Fruit fly (Drosophila melanogaster) whole organism, embryonic: ENCODE measurements around the gene salr.

Experiments
- BtbVII ChIP-seq: fragments of 200-800 bp; sonication (Bioruptor generic); optimal IDR thresholded peaks from 3 replicates; lab custom pipeline; 2017; ENCODE audit warnings: missing biosample characterization, mild to moderate bottlenecking, missing genetic modification characterization
- CG1024 ChIP-seq: fragments of 200-800 bp; sonication (Bioruptor generic); IDR thresholded peaks from 2 replicates; pipeline ENCODE4 v1.3.6; 2022; ENCODE audit warnings: missing biosample characterization, missing genetic modification characterization
- CG12391 ChIP-seq: fragments of 200-800 bp; sonication (Bioruptor generic); optimal IDR thresholded peaks from 3 replicates; lab custom pipeline; 2018; ENCODE audit warnings: missing biosample characterization, mild to moderate bottlenecking, missing genetic modification characterization, moderate library complexity
- CG12769 ChIP-seq: fragments of 200-800 bp; sonication (Bioruptor generic); optimal IDR thresholded peaks from 2 replicates; lab custom pipeline; 2019; ENCODE audit warnings: missing biosample characterization, mild to moderate bottlenecking, missing genetic modification characterization, moderate library complexity
- CG12942 ChIP-seq: fragments of 200-800 bp; sonication (Bioruptor generic); optimal IDR thresholded peaks from 3 replicates; lab custom pipeline; 2016; ENCODE audit warnings: missing biosample characterization, missing genetic modification characterization
- CG13287 ChIP-seq: fragments of 200-800 bp; sonication (Bioruptor generic); IDR thresholded peaks from 2 replicates; pipeline ENCODE4 v1.3.6; 2022; ENCODE audit warnings: missing biosample characterization, missing genetic modification characterization; ENCODE audit not compliant: partially characterized antibody
- CG15073 ChIP-seq: fragments of 200-800 bp; sonication (Bioruptor generic); optimal IDR thresholded peaks from 2 replicates; lab custom pipeline; 2016; ENCODE audit warnings: missing biosample characterization, missing genetic modification characterization
- CG1603 ChIP-seq: fragments of 200-800 bp; sonication (Bioruptor generic); optimal IDR thresholded peaks from 2 replicates; lab custom pipeline; 2019; ENCODE audit warnings: missing biosample characterization, mild to moderate bottlenecking, missing genetic modification characterization, moderate library complexity
- CG16863 ChIP-seq: fragments of 200-800 bp; sonication (Bioruptor generic); optimal IDR thresholded peaks from 3 replicates; lab custom pipeline; 2016; ENCODE audit warnings: missing biosample characterization, missing genetic modification characterization
- CG17186 ChIP-seq: fragments of 200-800 bp; sonication (Bioruptor generic); optimal IDR thresholded peaks from 3 replicates; lab custom pipeline; 2017; ENCODE audit warnings: missing biosample characterization, missing genetic modification reagents, missing genetic modification characterization
- CG1832 ChIP-seq: fragments of 200-800 bp; sonication (Bioruptor generic); optimal IDR thresholded peaks from 2 replicates; lab custom pipeline; 2017; ENCODE audit warnings: missing biosample characterization, mild to moderate bottlenecking, missing genetic modification characterization, inconsistent platforms
- CG18599 ChIP-seq: fragments of 200-800 bp; sonication (Bioruptor generic); optimal IDR thresholded peaks from 3 replicates; lab custom pipeline; 2017; ENCODE audit warnings: missing biosample characterization, missing genetic modification characterization, mild to moderate bottlenecking, moderate library complexity, missing genetic modification reagents
- CG2129 ChIP-seq: fragments of 200-800 bp; sonication (Bioruptor generic); IDR thresholded peaks from 2 replicates; pipeline ENCODE4 v1.3.6; 2022; ENCODE audit warnings: missing biosample characterization, missing genetic modification characterization; ENCODE audit not compliant: partially characterized antibody
- CG30020 ChIP-seq: fragments of 200-800 bp; optimal IDR thresholded peaks from 2 replicates; lab custom pipeline; 2019; ENCODE audit warnings: missing biosample characterization, mild to moderate bottlenecking, missing genetic modification characterization, moderate library complexity
- CG7372 ChIP-seq: fragments of 200-800 bp; sonication (Bioruptor generic); IDR thresholded peaks from 2 replicates; pipeline ENCODE4 v1.3.6; 2022; ENCODE audit warnings: missing biosample characterization, missing genetic modification characterization
- CG7745 ChIP-seq: fragments of 200-800 bp; sonication (Bioruptor generic); optimal IDR thresholded peaks from 2 replicates; lab custom pipeline; 2018; ENCODE audit warnings: missing biosample characterization, mild to moderate bottlenecking, missing genetic modification characterization, moderate library complexity
- CG8388 ChIP-seq: fragments of 200-800 bp; sonication (Bioruptor generic); optimal IDR thresholded peaks from 2 replicates; lab custom pipeline; 2019; ENCODE audit warnings: missing biosample characterization, mild to moderate bottlenecking, missing genetic modification characterization, moderate library complexity
- D19B ChIP-seq: fragments of 200-800 bp; sonication (Bioruptor generic); optimal IDR thresholded peaks from 2 replicates; lab custom pipeline; 2017; ENCODE audit warnings: missing biosample characterization, mild to moderate bottlenecking, missing genetic modification characterization
- Dek ChIP-seq: fragments of 200-800 bp; sonication (Bioruptor generic); optimal IDR thresholded peaks from 3 replicates; lab custom pipeline; 2019; ENCODE audit warnings: missing biosample characterization, mild to moderate bottlenecking, missing genetic modification characterization, moderate library complexity
- Dip3 ChIP-seq: fragments of 200-800 bp; sonication (Bioruptor generic); optimal IDR thresholded peaks from 3 replicates; lab custom pipeline; 2016; ENCODE audit warnings: missing biosample characterization, missing genetic modification characterization
- Eip74EF ChIP-seq, 2 experiments: fragments of 200-800 bp in 1 of 2; fragments of >200 bp in 1 of 2; sonication (Bioruptor generic) in 1 of 2; optimal IDR thresholded peaks; 2 replicates each; lab custom pipeline; 2017 to 2019; ENCODE audit warnings: missing biosample characterization in 2 of 2, missing genetic modification characterization in 2 of 2, mild to moderate bottlenecking in 1 of 2, moderate library complexity in 1 of 2
- Jarid2 ChIP-seq: fragments of 200-800 bp; sonication (Bioruptor generic); optimal IDR thresholded peaks from 3 replicates; lab custom pipeline; 2017; ENCODE audit warnings: mild to moderate bottlenecking, missing biosample characterization, missing genetic modification reagents, missing genetic modification characterization
- Mad ChIP-seq: fragments of 200-800 bp; sonication (Bioruptor generic); optimal IDR thresholded peaks from 2 replicates; lab custom pipeline; 2016; ENCODE audit warnings: missing biosample characterization, missing genetic modification characterization
- NC2α ChIP-seq: fragments of 200-800 bp; sonication (Bioruptor generic); optimal IDR thresholded peaks from 2 replicates; lab custom pipeline; 2016; ENCODE audit warnings: missing biosample characterization, missing genetic modification characterization
- NfI ChIP-seq: fragments of 200-800 bp; sonication (Bioruptor generic); optimal IDR thresholded peaks from 3 replicates; lab custom pipeline; 2018; ENCODE audit warnings: missing biosample characterization, mild to moderate bottlenecking, missing genetic modification characterization, moderate library complexity
- Six4 ChIP-seq: fragments of 200-800 bp; sonication (Bioruptor generic); optimal IDR thresholded peaks from 2 replicates; lab custom pipeline; 2016; ENCODE audit warnings: missing biosample characterization, missing genetic modification characterization
- Trl ChIP-seq, 3 experiments: fragments of >200 bp in 2 of 3; fragments of 200-800 bp in 1 of 3; sonication (Bioruptor generic) in 1 of 3; optimal IDR thresholded peaks; 2 replicates in 1 of 3; 3 replicates in 2 of 3; lab custom pipeline; 2016 to 2017; ENCODE audit warnings: missing biosample characterization in 1 of 3, missing genetic modification characterization in 1 of 3
- bowl ChIP-seq: fragments of 200-800 bp; sonication (Bioruptor generic); IDR thresholded peaks from 2 replicates; pipeline ENCODE4 v1.3.6; 2022; ENCODE audit warnings: missing biosample characterization, missing genetic modification characterization
- crol ChIP-seq: fragments of 200-800 bp; sonication (Bioruptor generic); IDR thresholded peaks from 2 replicates; pipeline ENCODE4 v1.3.6; 2022; ENCODE audit warnings: missing biosample characterization, missing genetic modification characterization
- crp ChIP-seq, 2 experiments: fragments of 200-800 bp; sonication (Bioruptor generic); optimal IDR thresholded peaks; 2 replicates in 1 of 2; 3 replicates in 1 of 2; lab custom pipeline; 2017; ENCODE audit warnings: missing biosample characterization in 2 of 2, missing genetic modification characterization in 2 of 2, mild to moderate bottlenecking in 1 of 2, moderate library complexity in 1 of 2
- danr ChIP-seq: fragments of 200-800 bp; sonication (Bioruptor generic); IDR thresholded peaks from 2 replicates; pipeline ENCODE4 v1.3.6; 2022; ENCODE audit warnings: missing biosample characterization, missing genetic modification characterization
- dimm ChIP-seq: fragments of 200-800 bp; sonication (Bioruptor generic); IDR thresholded peaks from 2 replicates; pipeline ENCODE4 v1.3.6; 2022; ENCODE audit warnings: missing biosample characterization, missing genetic modification characterization
- dysf ChIP-seq: fragments of 200-800 bp; sonication (Bioruptor generic); IDR thresholded peaks from 3 replicates; pipeline ENCODE4 v1.3.6; 2022; ENCODE audit warnings: missing biosample characterization, missing genetic modification characterization
- ewg ChIP-seq: fragments of 200-800 bp; sonication (Bioruptor generic); optimal IDR thresholded peaks from 3 replicates; lab custom pipeline; 2017; ENCODE audit warnings: mild to moderate bottlenecking, missing biosample characterization, missing genetic modification reagents, missing genetic modification characterization
- gcm2 ChIP-seq: fragments of 200-800 bp; sonication (Bioruptor generic); optimal IDR thresholded peaks from 2 replicates; lab custom pipeline; 2016; ENCODE audit warnings: missing biosample characterization, missing genetic modification characterization
- gem ChIP-seq: fragments of 200-800 bp; sonication (Bioruptor generic); optimal IDR thresholded peaks from 2 replicates; lab custom pipeline; 2019; ENCODE audit warnings: missing biosample characterization, mild to moderate bottlenecking, missing genetic modification characterization, moderate library complexity
- hb ChIP-seq: fragments of 200-800 bp; sonication (Bioruptor generic); IDR thresholded peaks from 3 replicates; pipeline ENCODE4 v1.3.6; 2022; ENCODE audit warnings: missing biosample characterization, missing genetic modification characterization; ENCODE audit not compliant: partially characterized antibody
- ind ChIP-seq: fragments of 200-800 bp; sonication (Bioruptor generic); optimal IDR thresholded peaks from 3 replicates; lab custom pipeline; 2016; ENCODE audit warnings: missing biosample characterization, missing genetic modification characterization
- jing ChIP-seq: fragments of 200-800 bp; sonication (Bioruptor generic); optimal IDR thresholded peaks from 2 replicates; lab custom pipeline; 2018; ENCODE audit warnings: missing biosample characterization, mild to moderate bottlenecking, missing genetic modification characterization
- kah ChIP-seq: fragments of 200-800 bp; sonication (Bioruptor generic); optimal IDR thresholded peaks from 2 replicates; lab custom pipeline; 2018; ENCODE audit warnings: missing biosample characterization, mild to moderate bottlenecking, missing genetic modification characterization
- nerfin-1 ChIP-seq: fragments of 200-800 bp; sonication (Bioruptor generic); optimal IDR thresholded peaks from 3 replicates; lab custom pipeline; 2019; ENCODE audit warnings: missing biosample characterization, mild to moderate bottlenecking, missing genetic modification characterization, moderate library complexity
- psq ChIP-seq: fragments of 200-800 bp; sonication (Bioruptor generic); optimal IDR thresholded peaks from 2 replicates; lab custom pipeline; 2017; ENCODE audit warnings: missing biosample characterization, missing genetic modification characterization
- pum ChIP-seq: fragments of 200-800 bp; sonication (Bioruptor generic); optimal IDR thresholded peaks from 2 replicates; lab custom pipeline; 2016; ENCODE audit warnings: missing biosample characterization, missing genetic modification characterization
- salm ChIP-seq: fragments of 200-800 bp; sonication (Bioruptor generic); optimal IDR thresholded peaks from 2 replicates; lab custom pipeline; 2018; ENCODE audit warnings: missing biosample characterization, mild to moderate bottlenecking, missing genetic modification characterization
- sd ChIP-seq: fragments of 200-800 bp; sonication (Bioruptor generic); optimal IDR thresholded peaks from 3 replicates; lab custom pipeline; 2018; ENCODE audit warnings: missing biosample characterization, mild to moderate bottlenecking, missing genetic modification characterization, moderate library complexity
- sens-2 ChIP-seq: fragments of 200-800 bp; sonication (Bioruptor generic); IDR thresholded peaks from 2 replicates; pipeline ENCODE4 v1.3.6; 2022; ENCODE audit warnings: missing biosample characterization, missing genetic modification characterization
- sisA ChIP-seq: fragments of 200-800 bp; sonication (Bioruptor generic); IDR thresholded peaks from 2 replicates; pipeline ENCODE4 v1.3.6; 2022; ENCODE audit warnings: missing biosample characterization, missing genetic modification characterization
- stc ChIP-seq: fragments of 200-800 bp; sonication (Bioruptor generic); IDR thresholded peaks from 2 replicates; pipeline ENCODE4 v1.3.6; 2022; ENCODE audit warnings: missing biosample characterization, missing genetic modification characterization
- tio ChIP-seq: fragments of 200-800 bp; sonication (Bioruptor generic); optimal IDR thresholded peaks from 2 replicates; lab custom pipeline; 2017; ENCODE audit warnings: missing biosample characterization, missing genetic modification characterization, inconsistent platforms
- zen2 ChIP-seq: fragments of 200-800 bp; sonication (Bioruptor generic); IDR thresholded peaks from 3 replicates; pipeline ENCODE4 v1.3.6; 2022; ENCODE audit warnings: missing biosample characterization, missing genetic modification characterization; ENCODE audit not compliant: partially characterized antibody

The salr gene

DNA sequence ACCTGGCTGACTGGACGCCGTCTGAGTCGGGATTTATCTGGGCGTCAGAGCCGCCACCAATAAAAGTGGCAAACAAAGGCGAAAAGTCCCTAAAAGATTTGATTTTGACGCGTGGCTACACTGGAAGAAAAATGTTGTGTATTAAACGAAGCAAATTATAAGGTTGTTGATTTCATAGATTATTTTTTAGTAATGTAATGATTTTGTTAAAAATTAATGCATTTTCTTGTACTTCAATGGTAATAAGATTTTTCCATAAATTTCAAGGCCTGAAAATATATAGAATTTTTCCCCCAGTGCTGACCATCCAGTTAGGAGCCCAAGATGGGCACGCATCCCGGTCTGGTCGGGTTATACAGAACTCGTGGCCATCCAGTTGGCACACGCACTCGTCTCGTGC, 20.5 kb upstream of the salr start (continued):
- TF ChIP-seq sisA (GFP tag; lab: Robert Waterston, UW) (peak; percentile 21; the same call in 1 of the 2 replicates), stc (no peak), CG12391 (tag; lab: Kevin White, UChicago) (peak; percentile 69), bowl (no peak), gcm2 (GFP tag; lab: Kevin White, UChicago) (no peak), pum (GFP tag; lab: Kevin White, UChicago) (no peak), dimm (no peak), dysf (no peak), ind (GFP tag; lab: Kevin White, UChicago) (no peak), sens-2 (no peak), danr (no peak), Eip74EF (GFP tag; optimal IDR thresholded peaks at IDR 0.05; lab: Kevin White, UChicago) (no peak), hb (GFP tag; lab: Robert Waterston, UW) (no peak), CG15073 (no peak), CG1603 (tag; lab: Kevin White, UChicago) (peak; percentile 47), psq (GFP tag; lab: Kevin White, UChicago) (no peak), gem (tag; lab: Kevin White, UChicago) (peak; percentile 71), CG12769 (tag; lab: Kevin White, UChicago) (no peak), jing (GFP tag; lab: Kevin White, UChicago) (no peak), ewg (GFP tag; lab: Kevin White, UChicago) (no peak), sd (no peak), CG2129 (no peak), CG1024 (GFP tag; lab: Robert Waterston, UW) (peak; percentile 5; the same call in 1 of the 2 replicates), CG12942 (no peak), CG1832 (GFP tag; lab: Kevin White, UChicago) (no peak), CG17186 (GFP tag; lab: Kevin White, UChicago) (no peak), Dip3 (GFP tag; lab: Kevin White, UChicago) (no peak), BtbVII (no peak), crol (GFP tag; lab: Robert Waterston, UW) (no peak), CG18599 (no peak), D19B (no peak), crp (GFP tag; optimal IDR thresholded peaks at IDR 0.05; lab: Kevin White, UChicago) (no peak), NC2α (GFP tag; lab: Kevin White, UChicago) (no peak), kah (GFP tag; lab: Kevin White, UChicago) (no peak), CG30020 (no peak), Mad (peak; percentile 23), NfI (GFP tag; lab: Kevin White, UChicago) (no peak), CG13287 (GFP tag; lab: Robert Waterston, UW) (no peak), CG7745 (tag; lab: Kevin White, UChicago) (no peak), salm (no peak), Dek (tag; lab: Kevin White, UChicago) (no peak), zen2 (GFP tag; lab: Robert Waterston, UW) (no peak), CG7372 (GFP tag; lab: Robert Waterston, UW) (no peak), Six4 (GFP tag; lab: Kevin White, UChicago) (no peak), tio (GFP tag; lab: Kevin White, UChicago) (no peak), CG8388 (peak; percentile 36), CG16863 (peak; percentile 38), Trl (optimal IDR thresholded peaks at IDR 0.05; lab: Kevin White, UChicago) (no peak), Trl (GFP tag; optimal IDR thresholded peaks at IDR 0.05; lab: Kevin White, UChicago) (no peak), Jarid2 (GFP tag; lab: Kevin White, UChicago) (no peak), nerfin-1 (tag; lab: Kevin White, UChicago) (no peak)
